Fruit fly (Drosophila melanogaster): ENCODE measurements around the gene CG15211.
A peak's percentile ranks its signal among the peaks of the same experiment; 100 is the strongest.

The CG15211 gene

dm6 chrX:10737422-10738150 lies 34.8 kb upstream of the CG15211 start (continued):
- TF ChIP-seq fd59A (GFP tag; optimal IDR thresholded peaks at IDR 0.05) (peak; percentile 34), Eip75B (GFP tag; optimal IDR thresholded peaks at IDR 0.05) (peak; percentile 75), salr (GFP tag; optimal IDR thresholded peaks at IDR 0.05) (peak; percentile 44 to 52), CG31627 (GFP tag; optimal IDR thresholded peaks at IDR 0.05) (peak; percentile 48), CG8119 (GFP tag; IDR thresholded peaks at IDR 0.05) (peak; percentile 88), CG11902 (GFP tag; optimal IDR thresholded peaks at IDR 0.05) (peak; percentile 28), CG10631 (GFP tag; optimal IDR thresholded peaks at IDR 0.05) (peak; percentile 86), cyc (GFP tag; optimal IDR thresholded peaks at IDR 0.05) (peak; percentile 55), CG8319 (GFP tag; optimal IDR thresholded peaks at IDR 0.05) (no peak), CG3919 (GFP tag; optimal IDR thresholded peaks at IDR 0.05) (peak; percentile 74), CG6276 (GFP tag; optimal IDR thresholded peaks at IDR 0.05) (peak; percentile 89), CG15336 (GFP tag; IDR thresholded peaks at IDR 0.05) (peak; percentile 92), Smox (GFP tag; optimal IDR thresholded peaks at IDR 0.05) (peak; percentile 8), CG6854 (GFP tag; optimal IDR thresholded peaks at IDR 0.05) (no peak), vri (GFP tag; optimal IDR thresholded peaks at IDR 0.05) (peak; percentile 19)

- TF ChIP-seq Lpt (GFP tag; optimal IDR thresholded peaks at IDR 0.05) (no peak), CG3032 (tag; optimal IDR thresholded peaks at IDR 0.05) (no peak), Sox14 (GFP tag; optimal IDR thresholded peaks at IDR 0.05) (no peak), CG11294 (GFP tag; IDR thresholded peaks at IDR 0.05) (no peak), CG31627 (GFP tag; optimal IDR thresholded peaks at IDR 0.05) (no peak), CG6854 (GFP tag; optimal IDR thresholded peaks at IDR 0.05) (no peak), net (GFP tag; optimal IDR thresholded peaks at IDR 0.05) (no peak), vri (GFP tag; optimal IDR thresholded peaks at IDR 0.05) (no peak), svp (GFP tag) (no peak), Eip93F (GFP tag; optimal IDR thresholded peaks at IDR 0.05) (no peak), Sox102F (GFP tag; optimal IDR thresholded peaks at IDR 0.05) (no peak), CG3919 (GFP tag; optimal IDR thresholded peaks at IDR 0.05) (no peak), Hr4 (GFP tag; optimal IDR thresholded peaks at IDR 0.05) (no peak), fkh (GFP tag; optimal IDR thresholded peaks at IDR 0.05) (no peak), ss (GFP tag; optimal IDR thresholded peaks at IDR 0.05) (no peak), esn (GFP tag; optimal IDR thresholded peaks at IDR 0.05) (no peak), CG6276 (GFP tag; optimal IDR thresholded peaks at IDR 0.05) (no peak)
Measured at dm6 chrX:10738151-10738430, 34.2 kb upstream of the CG15211 start.

dm6 chrX:10738835-10739371 lies 33.4 kb upstream of the CG15211 start:
- TF ChIP-seq svp (GFP tag) (peak; percentile 67), Sox14 (GFP tag; optimal IDR thresholded peaks at IDR 0.05) (peak; percentile 71), net (GFP tag; optimal IDR thresholded peaks at IDR 0.05) (peak; percentile 20), CG6276 (GFP tag; optimal IDR thresholded peaks at IDR 0.05) (peak; percentile 40), CG6163 (GFP tag; IDR thresholded peaks at IDR 0.05) (peak; percentile 44; the same call in 2 of the 3 replicates), vri (GFP tag; optimal IDR thresholded peaks at IDR 0.05) (peak; percentile 92), CG16779 (tag; optimal IDR thresholded peaks at IDR 0.05) (peak; percentile 10), CG6854 (GFP tag; optimal IDR thresholded peaks at IDR 0.05) (peak; percentile 4), Gug (GFP tag; IDR thresholded peaks at IDR 0.05) (0 out of 2 replicates have a peak, but pooled peaks have one; percentile 20), Eip78C (GFP tag) (peak; percentile 87), Met (GFP tag; optimal IDR thresholded peaks at IDR 0.05) (no peak), ss (GFP tag; optimal IDR thresholded peaks at IDR 0.05) (peak; percentile 52 to 68), fd59A (GFP tag; optimal IDR thresholded peaks at IDR 0.05) (no peak), Sox102F (GFP tag; optimal IDR thresholded peaks at IDR 0.05) (no peak), CG6808 (GFP tag; optimal IDR thresholded peaks at IDR 0.05) (peak; percentile 32), CG15336 (GFP tag; IDR thresholded peaks at IDR 0.05) (peak; percentile 32; the same call in 1 of the 2 replicates), CG3032 (tag; optimal IDR thresholded peaks at IDR 0.05) (no peak), dsx (GFP tag; optimal IDR thresholded peaks at IDR 0.05; ENCODE audit: poor library complexity, severe bottlenecking) (peak; percentile 52), fkh (GFP tag; optimal IDR thresholded peaks at IDR 0.05) (peak; percentile 82), CG10669 (GFP tag; optimal IDR thresholded peaks at IDR 0.05) (no peak), CG8119 (GFP tag; IDR thresholded peaks at IDR 0.05) (peak; percentile 49; the same call in 2 of the 3 replicates), CG9139 (GFP tag; optimal IDR thresholded peaks at IDR 0.05) (peak; percentile 44), eg (GFP tag; IDR thresholded peaks at IDR 0.05) (peak; percentile 62; the same call in 1 of the 3 replicates)
